Fruit fly (Drosophila melanogaster) whole organism, prepupa: ENCODE results near the gene CG8219.

ENCODE experiments used
- CG16779 ChIP-seq: fragments of 200-800 bp; sonication (Bioruptor generic); optimal IDR thresholded peaks from 3 replicates; lab custom pipeline; 2017; ENCODE audit warnings: missing biosample characterization, mild to moderate bottlenecking, missing genetic modification characterization
- CG6792 ChIP-seq: fragments of 200-800 bp; sonication (Bioruptor generic); optimal IDR thresholded peaks from 3 replicates; lab custom pipeline; 2016; ENCODE audit warnings: missing biosample characterization, missing genetic modification characterization
- CG6854 ChIP-seq: fragments of 200-800 bp; sonication (Bioruptor generic); optimal IDR thresholded peaks from 2 replicates; lab custom pipeline; 2017; ENCODE audit warnings: missing biosample characterization, mild to moderate bottlenecking, missing genetic modification characterization
- CG9139 ChIP-seq: fragments of 200-800 bp; sonication (Bioruptor generic); optimal IDR thresholded peaks from 3 replicates; lab custom pipeline; 2017; ENCODE audit warnings: missing biosample characterization, mild to moderate bottlenecking, missing genetic modification characterization
- Hr38 ChIP-seq: sonication (Bioruptor generic); optimal IDR thresholded peaks from 2 replicates; lab custom pipeline; 2016; ENCODE audit warnings: missing biosample characterization, missing genetic modification characterization
- Lpt ChIP-seq: fragments of 200-800 bp; sonication (Bioruptor generic); optimal IDR thresholded peaks from 3 replicates; lab custom pipeline; 2016; ENCODE audit warnings: missing biosample characterization, missing genetic modification characterization
- salr ChIP-seq, 2 experiments: fragments of 200-800 bp; sonication (Bioruptor generic); optimal IDR thresholded peaks; 3 replicates each; lab custom pipeline; 2016 to 2018; ENCODE audit warnings: missing biosample characterization in 2 of 2, missing genetic modification characterization in 2 of 2, mild to moderate bottlenecking in 1 of 2
- spab ChIP-seq: fragments of 200-800 bp; sonication (Bioruptor generic); optimal IDR thresholded peaks from 2 replicates; lab custom pipeline; 2017; ENCODE audit warnings: missing biosample characterization, mild to moderate bottlenecking, missing genetic modification characterization, missing genetic modification reagents

dm6 chr3L:6157327-6158032 lies 42.8 kb upstream of the CG8219 start, which contains the start of gene CG13297:
- TF ChIP-seq spab (no peak), Hr38 (GFP tag; lab: Kevin White, UChicago) (no peak), salr (GFP tag; optimal IDR thresholded peaks at IDR 0.05; lab: Kevin White, UChicago) (no peak), CG16779 (tag; lab: Kevin White, UChicago) (no peak), CG6792 (GFP tag; lab: Kevin White, UChicago) (no peak), CG6854 (GFP tag; lab: Kevin White, UChicago) (no peak), Lpt (GFP tag; lab: Kevin White, UChicago) (no peak), CG9139 (GFP tag; lab: Kevin White, UChicago) (no peak)
